Worm (Caenorhabditis elegans) whole organism, mixed stage, embryonic: ENCODE measurements around the gene col-94.
"Not testable (repeated sequence)": the region's sequence is repeated elsewhere in the genome, so short reads cannot be mapped to it uniquely, and the experiment has no call there.

Experiments
- bed-3 ChIP-seq: fragments of 200-800 bp; sonication (Bioruptor generic); optimal IDR thresholded peaks from 3 replicates; lab custom pipeline; 2018; ENCODE audit warnings: mild to moderate bottlenecking, missing genetic modification characterization, moderate library complexity, missing compliant biosample characterization
- blmp-1 ChIP-seq: fragments of 150-350 bp; optimal IDR thresholded peaks from 2 replicates; lab custom pipeline; 2014; ENCODE audit warnings: missing biosample characterization, missing genetic modification characterization
- ceh-39 ChIP-seq: fragments of 150-350 bp; optimal IDR thresholded peaks from 2 replicates; lab custom pipeline; 2014; ENCODE audit warnings: missing biosample characterization, missing genetic modification characterization
- ceh-43 ChIP-seq: fragments of 200-800 bp; sonication (Bioruptor generic); optimal IDR thresholded peaks from 2 replicates; lab custom pipeline; 2018; ENCODE audit warnings: mild to moderate bottlenecking, missing genetic modification characterization, moderate library complexity, missing compliant biosample characterization
- ceh-83 ChIP-seq: fragments of 200-800 bp; sonication (Bioruptor generic); optimal IDR thresholded peaks from 2 replicates; lab custom pipeline; 2018; ENCODE audit warnings: mild to moderate bottlenecking, missing genetic modification characterization, missing compliant biosample characterization
- cnd-1 ChIP-seq: fragments of 200-800 bp; sonication (Bioruptor generic); optimal IDR thresholded peaks from 2 replicates; lab custom pipeline; 2018; ENCODE audit warnings: mild to moderate bottlenecking, missing genetic modification characterization, missing compliant biosample characterization
- drap-1 ChIP-seq: fragments of 200-800 bp; sonication (Bioruptor generic); optimal IDR thresholded peaks from 3 replicates; lab custom pipeline; 2018; ENCODE audit warnings: mild to moderate bottlenecking, missing genetic modification characterization, missing compliant biosample characterization
- elt-3 ChIP-seq: fragments of 150-350 bp; optimal IDR thresholded peaks from 2 replicates; lab custom pipeline; 2014; ENCODE audit warnings: missing biosample characterization, missing genetic modification characterization
- flh-1 ChIP-seq: fragments of 200-800 bp; sonication (Bioruptor generic); optimal IDR thresholded peaks from 2 replicates; lab custom pipeline; 2018; ENCODE audit warnings: mild to moderate bottlenecking, missing genetic modification characterization, moderate library complexity, missing compliant biosample characterization
- ham-2 ChIP-seq: fragments of 200-800 bp; sonication (Bioruptor generic); optimal IDR thresholded peaks from 2 replicates; lab custom pipeline; 2018; ENCODE audit warnings: mild to moderate bottlenecking, missing genetic modification characterization, missing compliant biosample characterization
- hlh-1 ChIP-seq: fragments of 150-350 bp; optimal IDR thresholded peaks from 2 replicates; lab custom pipeline; 2014; ENCODE audit warnings: missing biosample characterization, missing genetic modification reagents, missing genetic modification characterization
- lin-13 ChIP-seq: fragments of 150-350 bp; optimal IDR thresholded peaks from 2 replicates; lab custom pipeline; 2014; ENCODE audit warnings: missing biosample characterization, missing genetic modification characterization
- lin-32 ChIP-seq: fragments of 200-800 bp; sonication (Bioruptor generic); optimal IDR thresholded peaks from 2 replicates; lab custom pipeline; 2018; ENCODE audit warnings: mild to moderate bottlenecking, missing genetic modification characterization, missing compliant biosample characterization
- lsy-2 ChIP-seq: fragments of 150-350 bp; optimal IDR thresholded peaks from 2 replicates; lab custom pipeline; 2014; ENCODE audit warnings: missing biosample characterization, missing genetic modification characterization
- mab-5 ChIP-seq: fragments of 150-350 bp; optimal IDR thresholded peaks from 2 replicates; lab custom pipeline; 2014; ENCODE audit warnings: missing biosample characterization, missing genetic modification characterization
- mep-1 ChIP-seq: fragments of 150-350 bp; optimal IDR thresholded peaks from 2 replicates; lab custom pipeline; 2017; ENCODE audit warnings: missing biosample characterization, missing genetic modification reagents, missing genetic modification characterization, inconsistent platforms
- mls-2 ChIP-seq: sonication (generic microtip); optimal IDR thresholded peaks from 2 replicates; lab custom pipeline; 2016; ENCODE audit warnings: mild to moderate bottlenecking, missing genetic modification characterization, moderate library complexity, missing compliant biosample characterization
- nhr-12 ChIP-seq: fragments of 150-350 bp; optimal IDR thresholded peaks from 2 replicates; lab custom pipeline; 2014; ENCODE audit warnings: missing biosample characterization, missing genetic modification characterization
- nhr-237 ChIP-seq: fragments of 150-350 bp; optimal IDR thresholded peaks from 2 replicates; lab custom pipeline; 2014; ENCODE audit warnings: missing biosample characterization, missing genetic modification characterization
- nhr-28 ChIP-seq: fragments of 150-350 bp; optimal IDR thresholded peaks from 2 replicates; lab custom pipeline; 2014; ENCODE audit warnings: missing biosample characterization, missing genetic modification characterization
- nhr-76 ChIP-seq: sonication (generic microtip); optimal IDR thresholded peaks from 2 replicates; lab custom pipeline; 2017; ENCODE audit warnings: missing biosample characterization, missing genetic modification characterization
- pha-4 ChIP-seq: fragments of 150-350 bp; optimal IDR thresholded peaks from 2 replicates; lab custom pipeline; 2018; ENCODE audit warnings: missing biosample characterization, missing genetic modification reagents, missing genetic modification characterization
- sem-2 ChIP-seq: fragments of 200-800 bp; sonication (Bioruptor generic); optimal IDR thresholded peaks from 2 replicates; lab custom pipeline; 2018; ENCODE audit warnings: mild to moderate bottlenecking, missing genetic modification characterization, missing compliant biosample characterization
- sptf-1 ChIP-seq: sonication (generic microtip); optimal IDR thresholded peaks from 2 replicates; lab custom pipeline; 2017; ENCODE audit warnings: mild to moderate bottlenecking, missing genetic modification characterization, moderate library complexity, missing compliant biosample characterization
- tbx-8 ChIP-seq: fragments of 200-800 bp; sonication (Bioruptor generic); optimal IDR thresholded peaks from 2 replicates; lab custom pipeline; 2018; ENCODE audit warnings: mild to moderate bottlenecking, missing genetic modification characterization, moderate library complexity, missing compliant biosample characterization
- unc-120 ChIP-seq: sonication (generic microtip); optimal IDR thresholded peaks from 2 replicates; lab custom pipeline; 2017; ENCODE audit warnings: missing genetic modification characterization, missing compliant biosample characterization; ENCODE audit not compliant: poor library complexity, severe bottlenecking
- unc-39 ChIP-seq: fragments of 150-350 bp; optimal IDR thresholded peaks from 2 replicates; lab custom pipeline; 2014; ENCODE audit warnings: missing biosample characterization, missing genetic modification characterization
- unc-62 ChIP-seq: fragments of 150-350 bp; optimal IDR thresholded peaks from 2 replicates; lab custom pipeline; 2014; ENCODE audit warnings: missing biosample characterization, missing genetic modification reagents, missing genetic modification characterization
- ztf-11 ChIP-seq: fragments of 150-350 bp; optimal IDR thresholded peaks from 2 replicates; lab custom pipeline; 2014; ENCODE audit warnings: missing biosample characterization, missing genetic modification characterization

The col-94 gene

DNA sequence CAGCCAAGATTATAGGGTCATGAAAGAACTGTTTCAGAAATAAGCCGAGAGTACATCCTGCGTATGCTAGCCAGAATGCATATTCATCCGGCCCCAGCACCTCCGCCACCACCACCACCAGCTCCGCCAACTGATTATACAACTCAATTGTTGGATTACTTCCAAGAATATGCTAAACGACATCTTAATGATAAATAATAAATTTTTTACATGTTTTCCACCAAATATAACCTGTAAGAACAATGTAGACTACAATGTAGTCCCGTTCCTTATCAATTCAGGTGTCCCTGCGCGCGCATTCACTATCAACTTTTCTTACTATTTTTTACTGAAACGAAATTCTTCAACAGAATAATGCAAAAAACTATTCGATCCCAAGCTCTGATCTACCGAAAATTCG lies 45.2 kb upstream of the col-94 start, which contains the start of gene Y48A6B.9:
Gene Y48A6B.9, plus strand, starts transcription at position 301 of the 400 bp plus-strand sequence.
- TF ChIP-seq blmp-1 (tag; lab: Kevin White, UChicago) (no peak), elt-3 (tag; lab: Kevin White, UChicago) (no peak), unc-62 (GFP tag; lab: Kevin White, UChicago) (no peak), mls-2 (no peak), nhr-237 (tag; lab: Kevin White, UChicago) (no peak), ztf-11 (tag; lab: Kevin White, UChicago) (no peak), ceh-43 (GFP tag; lab: Kevin White, UChicago) (no peak), drap-1 (GFP tag; lab: Kevin White, UChicago) (no peak), ceh-83 (GFP tag; lab: Kevin White, UChicago) (no peak), tbx-8 (GFP tag; lab: Kevin White, UChicago) (no peak), unc-120 (tag; lab: Kevin White, UChicago) (no peak), unc-39 (tag; lab: Kevin White, UChicago) (no peak), nhr-28 (no peak), lin-32 (no peak), sptf-1 (tag; lab: Kevin White, UChicago) (no peak), flh-1 (GFP tag; lab: Kevin White, UChicago) (no peak)

DNA sequence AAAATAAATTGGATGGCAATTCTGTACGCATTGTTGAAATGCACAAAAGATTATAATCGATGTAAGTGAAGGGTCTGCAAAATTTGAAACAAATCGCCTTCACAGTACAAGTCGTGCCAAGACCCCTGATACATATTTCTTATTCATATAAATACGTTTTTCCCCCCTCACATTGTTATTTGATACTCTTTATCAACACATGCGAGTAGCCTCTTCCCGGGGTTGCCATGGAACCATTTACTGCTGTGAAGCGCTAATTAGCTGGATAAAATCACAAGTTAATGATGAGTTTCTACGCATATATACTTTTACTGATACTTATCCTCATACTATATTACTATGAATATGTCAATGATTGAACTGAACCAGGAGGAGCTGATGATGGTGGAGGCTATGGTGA lies 43.6 kb upstream of the col-94 start, which contains the start of gene Y48A6B.14:
Gene Y48A6B.14, plus strand, starts transcription at position 301 of the 400 bp plus-strand sequence.
- TF ChIP-seq blmp-1 (tag; lab: Kevin White, UChicago) = no peak
- no peak for TF ChIP-seq bed-3 (GFP tag; lab: Kevin White, UChicago)
- no peak for TF ChIP-seq ceh-83 (GFP tag; lab: Kevin White, UChicago)
- no peak for TF ChIP-seq nhr-12 (tag; lab: Kevin White, UChicago)
- no peak for TF ChIP-seq ztf-11 (tag; lab: Kevin White, UChicago)

DNA sequence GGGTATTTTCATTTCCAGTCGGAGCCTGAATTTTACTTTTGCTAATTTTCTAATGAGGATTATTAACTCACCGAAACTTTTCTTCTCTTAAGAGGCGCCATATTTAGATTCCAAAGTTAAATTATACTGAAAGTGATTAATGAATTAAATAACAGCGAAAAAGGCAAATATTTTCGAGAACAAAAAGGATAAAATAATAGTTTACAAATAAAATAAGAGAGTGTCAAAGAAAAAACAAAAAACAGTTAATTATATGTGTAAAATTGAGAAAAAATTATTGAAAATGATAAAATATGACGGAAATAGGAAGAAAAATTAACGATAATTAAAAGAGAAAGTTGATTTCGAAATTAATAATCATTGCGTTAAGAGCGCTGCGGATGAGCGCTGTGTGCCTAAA lies 41.7 kb upstream of the col-94 start, which contains the start of gene Y48A6B.8:
Gene Y48A6B.8, minus strand, starts transcription at position 101 of the 400 bp plus-strand sequence.
- TF ChIP-seq lin-13; mep-1 (tag; lab: Kevin White, UChicago); flh-1 (GFP tag; lab: Kevin White, UChicago): not testable (repeated sequence)

DNA sequence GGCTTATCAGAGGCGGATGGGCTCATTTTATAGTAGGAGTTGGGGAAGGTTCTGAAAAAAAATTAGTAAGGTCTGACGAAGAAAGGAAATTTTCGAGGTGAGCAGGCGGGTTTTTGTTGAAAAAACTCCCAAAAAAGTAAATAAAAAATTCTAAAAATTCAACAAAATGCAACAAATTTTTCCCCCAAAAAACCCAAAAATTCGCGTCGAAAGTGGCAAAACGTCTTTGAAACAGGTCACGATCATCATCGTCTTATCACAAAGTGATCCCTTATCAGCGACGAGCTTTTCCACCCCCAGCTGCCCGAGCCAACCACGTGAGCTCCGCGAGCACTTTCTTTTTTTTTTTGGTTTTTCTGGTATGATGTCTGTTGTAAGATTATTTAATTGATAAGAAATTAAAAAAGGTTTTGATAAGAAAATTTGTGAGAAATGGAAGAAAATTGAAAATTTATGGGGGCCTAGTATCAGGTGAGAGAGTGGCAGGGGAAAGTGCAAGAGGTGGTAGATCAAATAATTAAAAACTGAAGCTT lies 38.9 kb upstream of the col-94 start, which contains the start of gene Y48A6B.7:
Gene Y48A6B.7, minus strand, starts transcription at position 51 of the 533 bp plus-strand sequence.
- no peak for TF ChIP-seq pha-4
- TF ChIP-seq bed-3 (GFP tag; lab: Kevin White, UChicago) = no peak
- TF ChIP-seq hlh-1 (tag; lab: Kevin White, UChicago) = no peak
- no peak for TF ChIP-seq ceh-39 (tag; lab: Kevin White, UChicago)

DNA sequence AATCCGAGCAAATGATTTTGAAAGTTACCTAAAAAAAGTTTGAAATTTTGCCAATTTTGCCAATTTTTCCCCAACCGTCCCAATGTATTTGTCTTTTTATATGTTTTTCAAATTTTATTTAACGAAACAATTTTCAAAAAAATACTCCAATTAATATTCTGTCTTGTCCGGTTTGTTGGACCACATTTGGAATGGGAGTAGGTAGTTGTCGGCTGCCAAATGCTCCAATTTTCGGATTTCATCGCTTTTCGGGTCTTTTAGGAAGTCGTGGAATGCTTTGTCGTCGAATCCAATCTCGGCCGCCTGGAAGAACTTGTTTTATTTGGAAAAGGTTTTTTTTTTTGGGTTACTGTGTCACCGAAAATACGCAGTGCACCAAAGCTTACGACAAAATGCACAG lies 37.5 kb upstream of the col-94 start:
- TF ChIP-seq ztf-11 (tag; lab: Kevin White, UChicago) = no peak
- no peak for TF ChIP-seq lin-13
- no peak for TF ChIP-seq cnd-1 (tag; lab: Kevin White, UChicago)
- no peak for TF ChIP-seq ceh-39 (tag; lab: Kevin White, UChicago)
- no peak for TF ChIP-seq pha-4
- TF ChIP-seq mab-5 (tag; lab: Kevin White, UChicago) = no peak
- TF ChIP-seq elt-3 (tag; lab: Kevin White, UChicago) = no peak
- TF ChIP-seq sptf-1 (tag; lab: Kevin White, UChicago) = no peak
- TF ChIP-seq ham-2 (GFP tag; lab: Kevin White, UChicago) = no peak
- no peak for TF ChIP-seq ceh-83 (GFP tag; lab: Kevin White, UChicago)
- TF ChIP-seq ceh-43 (GFP tag; lab: Kevin White, UChicago) = no peak
- no peak for TF ChIP-seq bed-3 (GFP tag; lab: Kevin White, UChicago)

DNA sequence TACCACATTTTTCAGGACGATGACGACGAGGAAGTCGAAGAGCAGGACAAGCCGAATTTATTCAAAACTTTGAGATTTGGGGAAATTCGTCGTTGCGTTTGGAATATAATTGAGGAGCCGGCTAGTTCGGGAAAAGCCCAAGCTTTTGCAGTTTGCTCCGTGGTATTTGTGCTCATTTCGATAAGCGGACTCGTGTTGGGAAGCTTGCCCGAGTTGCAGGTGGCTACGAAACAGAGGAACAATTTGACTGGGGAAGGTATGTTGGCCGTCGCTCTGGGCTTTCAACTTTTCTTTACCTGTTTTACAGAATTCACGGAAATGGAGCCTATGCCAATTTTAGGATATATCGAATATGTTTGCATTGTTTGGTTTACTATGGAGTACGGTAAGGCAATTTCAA lies 34.6 kb upstream of the col-94 start:
- TF ChIP-seq ceh-83 (GFP tag; lab: Kevin White, UChicago) = peak; percentile 11
- no peak for TF ChIP-seq tbx-8 (GFP tag; lab: Kevin White, UChicago)

DNA sequence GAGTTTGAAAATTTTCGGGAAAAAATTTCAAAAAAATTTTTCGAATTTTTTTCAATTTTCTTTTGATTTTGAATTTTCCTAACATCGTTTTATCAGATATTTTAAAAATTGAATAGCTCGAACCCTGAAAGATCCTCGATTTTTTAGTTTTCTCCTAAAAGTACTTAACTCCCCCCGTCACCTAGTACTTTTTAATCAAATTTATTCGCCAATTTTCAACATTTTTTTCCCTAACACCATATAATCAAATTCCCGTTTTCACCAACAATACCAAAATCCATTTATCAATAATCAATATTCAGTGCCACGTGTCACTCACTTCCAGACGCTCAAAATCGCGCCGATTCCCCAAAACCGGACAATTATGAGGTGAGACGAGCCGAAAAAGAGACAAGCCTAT lies 24.6 kb upstream of the col-94 start, which contains the start of gene kvs-4:
Gene kvs-4, plus strand, starts transcription at position 301 of the 400 bp plus-strand sequence.
- TF ChIP-seq unc-120 (tag; lab: Kevin White, UChicago) (no peak), unc-39 (tag; lab: Kevin White, UChicago) (no peak), lin-32 (no peak), ztf-11 (tag; lab: Kevin White, UChicago) (no peak), ceh-83 (GFP tag; lab: Kevin White, UChicago) (no peak), lsy-2 (no peak), ceh-43 (GFP tag; lab: Kevin White, UChicago) (no peak), sem-2 (GFP tag; lab: Kevin White, UChicago) (no peak), blmp-1 (tag; lab: Kevin White, UChicago) (no peak), unc-62 (GFP tag; lab: Kevin White, UChicago) (no peak), drap-1 (GFP tag; lab: Kevin White, UChicago) (no peak), ceh-39 (tag; lab: Kevin White, UChicago) (no peak), cnd-1 (tag; lab: Kevin White, UChicago) (no peak), nhr-76 (no peak)
